Fruit fly (Drosophila melanogaster) whole organism, wandering third instar larva: ENCODE results near the gene CG13059.

Experiments
- CG9705 ChIP-seq: fragments of 200-800 bp; sonication (Bioruptor generic); optimal IDR thresholded peaks from 2 replicates; lab custom pipeline; 2018; ENCODE audit warnings: missing biosample characterization, mild to moderate bottlenecking, missing genetic modification characterization
- Dif ChIP-seq: fragments of 200-275, 200-300 bp; sonication (Bioruptor generic); optimal IDR thresholded peaks from 2 replicates; lab custom pipeline; 2018; ENCODE audit warnings: missing biosample characterization, missing genetic modification characterization; ENCODE audit not compliant: partially characterized antibody
- GATAd ChIP-seq: sonication (Bioruptor generic); optimal IDR thresholded peaks from 2 replicates; lab custom pipeline; 2016; ENCODE audit warnings: missing biosample characterization, missing genetic modification characterization
- OdsH ChIP-seq: fragments of 200-800 bp; sonication (Bioruptor generic); optimal IDR thresholded peaks from 2 replicates; lab custom pipeline; 2016; ENCODE audit warnings: missing biosample characterization, mild to moderate bottlenecking, missing genetic modification characterization
- Vsx2 ChIP-seq: fragments of 200-300, 225-300 bp; sonication (Bioruptor generic); optimal IDR thresholded peaks from 2 replicates; lab custom pipeline; 2018; ENCODE audit warnings: missing biosample characterization, missing genetic modification characterization; ENCODE audit not compliant: partially characterized antibody
- br ChIP-seq: fragments of 200-800 bp; sonication (Bioruptor generic); optimal IDR thresholded peaks from 2 replicates; lab custom pipeline; 2016; ENCODE audit warnings: missing biosample characterization, missing genetic modification characterization
- dmrt93B ChIP-seq: fragments of 200-800 bp; sonication (Bioruptor generic); optimal IDR thresholded peaks from 2 replicates; lab custom pipeline; 2018; ENCODE audit warnings: missing biosample characterization, mild to moderate bottlenecking, missing genetic modification characterization
- dsf ChIP-seq: sonication (Bioruptor generic); optimal IDR thresholded peaks from 2 replicates; lab custom pipeline; 2016; ENCODE audit warnings: missing biosample characterization, missing genetic modification characterization, borderline replicate concordance
- fru ChIP-seq: fragments of 200-800 bp; sonication (Bioruptor generic); optimal IDR thresholded peaks from 3 replicates; lab custom pipeline; 2016; ENCODE audit warnings: missing biosample characterization, mild to moderate bottlenecking, missing genetic modification characterization
- jim ChIP-seq: fragments of 175-275, 200-325 bp; sonication (Bioruptor generic); optimal IDR thresholded peaks from 2 replicates; lab custom pipeline; 2016; ENCODE audit warnings: missing biosample characterization, mild to moderate bottlenecking, missing genetic modification characterization
- lola ChIP-seq: fragments of >200 bp; optimal IDR thresholded peaks from 2 replicates; lab custom pipeline; 2017; ENCODE audit warnings: missing biosample characterization, missing genetic modification characterization
- pan ChIP-seq: fragments of >200 bp; optimal IDR thresholded peaks from 2 replicates; lab custom pipeline; 2017
- psq ChIP-seq: fragments of 200-800 bp; sonication (Bioruptor generic); optimal IDR thresholded peaks from 3 replicates; lab custom pipeline; 2017; ENCODE audit warnings: missing biosample characterization, mild to moderate bottlenecking, missing genetic modification characterization, moderate library complexity

DNA sequence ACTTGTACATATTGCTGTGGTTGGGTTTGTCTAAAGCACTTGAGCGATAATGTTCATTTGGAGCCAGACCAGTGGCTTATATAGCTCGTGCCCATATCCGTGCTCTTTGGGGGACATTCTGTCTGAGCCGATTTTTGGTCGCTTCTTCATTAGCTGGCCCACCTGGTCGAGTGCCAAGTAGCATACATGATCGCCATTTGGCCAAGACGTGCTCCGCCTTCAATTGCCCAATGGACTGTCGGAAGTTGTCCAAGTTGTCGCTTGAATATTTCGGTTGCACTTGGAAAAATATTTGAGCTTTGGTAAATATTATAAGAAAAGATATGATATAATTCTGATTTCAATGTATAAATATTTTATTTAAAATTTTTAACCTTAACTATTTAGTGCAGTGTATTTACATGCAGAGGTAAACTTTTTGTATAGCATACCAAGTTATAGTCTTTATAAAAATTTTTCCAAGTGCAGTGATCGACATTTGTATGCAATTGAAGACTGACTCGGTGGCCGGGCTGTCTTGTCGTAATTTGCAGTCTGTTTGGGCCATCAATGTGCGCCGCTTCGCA lies 38.0 kb upstream of the CG13059 start, which contains the start of gene CG13047:
- TF ChIP-seq fru (GFP tag; lab: Kevin White, UChicago) (no peak), CG9705 (no peak), pan (lab: Kevin White, UChicago) (no peak), Dif (GFP tag; lab: Kevin White, UChicago) (no peak), lola (GFP tag; lab: Kevin White, UChicago) (no peak), OdsH (GFP tag; lab: Kevin White, UChicago) (no peak), GATAd (GFP tag; lab: Kevin White, UChicago) (no peak), psq (no peak), jim (no peak), Vsx2 (no peak), dsf (GFP tag; lab: Kevin White, UChicago) (no peak), br (GFP tag; lab: Kevin White, UChicago) (no peak), dmrt93B (GFP tag; lab: Kevin White, UChicago) (no peak)
